Fruit fly (Drosophila melanogaster): Measurements from ENCODE around the gene kud.

- TF ChIP-seq cnc (optimal IDR thresholded peaks at IDR 0.05), result no peak
- no peak for TF ChIP-seq CG1620 (GFP tag; optimal IDR thresholded peaks at IDR 0.05)
- no peak for TF ChIP-seq cic (GFP tag; optimal IDR thresholded peaks at IDR 0.05)
- TF ChIP-seq pad (GFP tag; optimal IDR thresholded peaks at IDR 0.05), result no peak
- no peak for TF ChIP-seq CG12768 (GFP tag; optimal IDR thresholded peaks at IDR 0.05)
- TF ChIP-seq tj (GFP tag; optimal IDR thresholded peaks at IDR 0.05), result no peak
- no peak for TF ChIP-seq bab1 (GFP tag; optimal IDR thresholded peaks at IDR 0.05)
- TF ChIP-seq CG11617 (GFP tag; optimal IDR thresholded peaks at IDR 0.05), result no peak
- no peak for TF ChIP-seq CG5204 (GFP tag; optimal IDR thresholded peaks at IDR 0.05)
- no peak for TF ChIP-seq Crg-1 (GFP tag; optimal IDR thresholded peaks at IDR 0.05)
- TF ChIP-seq kay (GFP tag; ENCODE audit: borderline replicate concordance), result no peak
- no peak for TF ChIP-seq Clk (GFP tag; optimal IDR thresholded peaks at IDR 0.05)
- TF ChIP-seq toe (GFP tag; optimal IDR thresholded peaks at IDR 0.05), result no peak
Observed at dm6 chr3L:16885042-16885441, 40.3 kb upstream of the kud start.
